Worm (Caenorhabditis elegans) whole organism, late embryonic: ENCODE measurements around the gene cox-18.

ENCODE experiments used
- C08G9.2 ChIP-seq: sonication (generic microtip); optimal IDR thresholded peaks from 2 replicates; lab custom pipeline; 2016; ENCODE audit warnings: mild to moderate bottlenecking, missing genetic modification characterization, moderate library complexity, missing compliant biosample characterization
- F13H6.1 ChIP-seq: sonication (generic microtip); optimal IDR thresholded peaks from 2 replicates; lab custom pipeline; 2016; ENCODE audit warnings: missing genetic modification characterization, missing compliant biosample characterization
- K02D7.2 ChIP-seq: sonication (generic microtip); optimal IDR thresholded peaks from 2 replicates; lab custom pipeline; 2017; ENCODE audit warnings: mild to moderate bottlenecking, missing genetic modification characterization, missing compliant biosample characterization
- K09A11.1 ChIP-seq: sonication (generic microtip); optimal IDR thresholded peaks from 2 replicates; lab custom pipeline; 2017; ENCODE audit warnings: antibody characterized with exemption, mild to moderate bottlenecking, missing genetic modification characterization, missing compliant biosample characterization; ENCODE audit not compliant: insufficient read depth
- ahr-1 ChIP-seq: sonication (generic microtip); optimal IDR thresholded peaks from 2 replicates; lab custom pipeline; 2016; ENCODE audit warnings: missing genetic modification characterization, missing compliant biosample characterization
- ama-1 ChIP-seq: fragments of 150-350 bp; optimal IDR thresholded peaks from 2 replicates; lab custom pipeline; 2014
- ceh-19 ChIP-seq: fragments of 200-800 bp; sonication (Bioruptor generic); optimal IDR thresholded peaks from 2 replicates; lab custom pipeline; 2018; ENCODE audit warnings: mild to moderate bottlenecking, missing genetic modification characterization, missing compliant biosample characterization
- ceh-2 ChIP-seq: sonication (generic microtip); optimal IDR thresholded peaks from 2 replicates; lab custom pipeline; 2016; ENCODE audit warnings: missing genotype, missing genetic modification characterization, missing compliant biosample characterization
- ceh-24 ChIP-seq: sonication (generic microtip); optimal IDR thresholded peaks from 2 replicates; lab custom pipeline; 2016; ENCODE audit warnings: mild to moderate bottlenecking, missing genetic modification characterization, missing compliant biosample characterization
- ceh-30 ChIP-seq: fragments of 150-350 bp; optimal IDR thresholded peaks from 2 replicates; lab custom pipeline; 2014; ENCODE audit warnings: missing biosample characterization, missing genetic modification characterization
- ceh-31 ChIP-seq: sonication (generic microtip); optimal IDR thresholded peaks from 2 replicates; lab custom pipeline; 2016; ENCODE audit warnings: missing genetic modification characterization, missing compliant biosample characterization
- ceh-45 ChIP-seq: fragments of 200-800 bp; sonication (Bioruptor generic); IDR thresholded peaks from 2 replicates; pipeline ENCODE4 v1.3.6; 2022; ENCODE audit warnings: missing genetic modification reagents, missing genetic modification characterization, missing compliant biosample characterization
- ceh-6 ChIP-seq: fragments of 200-800 bp; sonication (Bioruptor generic); optimal IDR thresholded peaks from 2 replicates; lab custom pipeline; 2018; ENCODE audit warnings: mild to moderate bottlenecking, missing genetic modification characterization, missing compliant biosample characterization
- che-1 ChIP-seq: sonication (generic microtip); optimal IDR thresholded peaks from 2 replicates; lab custom pipeline; 2016; ENCODE audit warnings: mild to moderate bottlenecking, missing genetic modification characterization, missing compliant biosample characterization
- dve-1 ChIP-seq: sonication (generic microtip); optimal IDR thresholded peaks from 2 replicates; lab custom pipeline; 2017; ENCODE audit warnings: antibody characterized with exemption, mild to moderate bottlenecking, missing genetic modification characterization, missing compliant biosample characterization
- elt-2 ChIP-seq: sonication (generic microtip); optimal IDR thresholded peaks from 2 replicates; lab custom pipeline; 2016; ENCODE audit warnings: missing genetic modification reagents, missing genetic modification characterization, missing compliant biosample characterization
- eyg-1 ChIP-seq: sonication (generic microtip); optimal IDR thresholded peaks from 2 replicates; lab custom pipeline; 2016; ENCODE audit warnings: missing genotype, missing genetic modification characterization, missing compliant biosample characterization
- fkh-10 ChIP-seq: fragments of 150-350 bp; optimal IDR thresholded peaks from 2 replicates; lab custom pipeline; 2014; ENCODE audit warnings: missing biosample characterization, missing genetic modification reagents, missing genetic modification characterization
- fkh-6 ChIP-seq: sonication (generic microtip); optimal IDR thresholded peaks from 2 replicates; lab custom pipeline; 2016; ENCODE audit warnings: missing genetic modification characterization, missing compliant biosample characterization
- hlh-30 ChIP-seq: sonication (generic microtip); optimal IDR thresholded peaks from 2 replicates; lab custom pipeline; 2017; ENCODE audit warnings: antibody characterized with exemption, missing genetic modification characterization, missing compliant biosample characterization; ENCODE audit not compliant: insufficient read depth
- hlh-6 ChIP-seq: sonication (generic microtip); optimal IDR thresholded peaks from 2 replicates; lab custom pipeline; 2016; ENCODE audit warnings: missing genotype, missing genetic modification characterization, missing compliant biosample characterization
- hlh-8 ChIP-seq: sonication (generic microtip); optimal IDR thresholded peaks from 2 replicates; lab custom pipeline; 2016; ENCODE audit warnings: missing genotype, missing genetic modification characterization, missing compliant biosample characterization
- lim-6 ChIP-seq: sonication (generic microtip); optimal IDR thresholded peaks from 2 replicates; lab custom pipeline; 2016; ENCODE audit warnings: missing genetic modification characterization, missing compliant biosample characterization
- madf-2 ChIP-seq: sonication (generic microtip); optimal IDR thresholded peaks from 2 replicates; lab custom pipeline; 2017; ENCODE audit warnings: missing genetic modification characterization, missing compliant biosample characterization
- nhr-11 ChIP-seq: fragments of 150-350 bp; optimal IDR thresholded peaks from 2 replicates; lab custom pipeline; 2014; ENCODE audit warnings: missing biosample characterization, missing genetic modification characterization
- nhr-232 ChIP-seq: sonication (generic microtip); optimal IDR thresholded peaks from 2 replicates; lab custom pipeline; 2016; ENCODE audit warnings: missing genetic modification characterization, missing compliant biosample characterization
- npax-4 ChIP-seq: sonication (generic microtip); optimal IDR thresholded peaks from 2 replicates; lab custom pipeline; 2016; ENCODE audit warnings: missing genetic modification characterization, missing compliant biosample characterization
- odd-2 ChIP-seq: sonication (generic microtip); optimal IDR thresholded peaks from 2 replicates; lab custom pipeline; 2017; ENCODE audit warnings: antibody characterized with exemption, mild to moderate bottlenecking, missing genetic modification characterization, missing compliant biosample characterization
- pag-3 ChIP-seq: sonication (generic microtip); optimal IDR thresholded peaks from 2 replicates; lab custom pipeline; 2016; ENCODE audit warnings: missing compliant biosample characterization, missing genetic modification characterization, borderline replicate concordance
- pat-9 ChIP-seq: fragments of 200-800 bp; sonication (Bioruptor generic); optimal IDR thresholded peaks from 2 replicates; lab custom pipeline; 2018; ENCODE audit warnings: mild to moderate bottlenecking, missing genetic modification characterization, moderate library complexity, missing compliant biosample characterization
- pha-2 ChIP-seq: sonication (generic microtip); optimal IDR thresholded peaks from 2 replicates; lab custom pipeline; 2017; ENCODE audit warnings: mild to moderate bottlenecking, missing genetic modification characterization, missing compliant biosample characterization
- pha-4 ChIP-seq: fragments of 150-350 bp; optimal IDR thresholded peaks from 2 replicates; lab custom pipeline; 2018; ENCODE audit warnings: missing biosample characterization, missing genetic modification reagents, missing genetic modification characterization
- ref-2 ChIP-seq: sonication (generic microtip); optimal IDR thresholded peaks from 2 replicates; lab custom pipeline; 2016; ENCODE audit warnings: missing genetic modification characterization, missing compliant biosample characterization
- syd-9 ChIP-seq: sonication (generic microtip); optimal IDR thresholded peaks from 2 replicates; lab custom pipeline; 2016; ENCODE audit warnings: mild to moderate bottlenecking, missing genetic modification characterization, moderate library complexity, missing compliant biosample characterization
- tbx-2 ChIP-seq: sonication (generic microtip); optimal IDR thresholded peaks from 2 replicates; lab custom pipeline; 2016; ENCODE audit warnings: missing genetic modification characterization, missing compliant biosample characterization
- ttx-3 ChIP-seq: sonication (generic microtip); optimal IDR thresholded peaks from 2 replicates; lab custom pipeline; 2016; ENCODE audit warnings: missing genetic modification reagents, missing genetic modification characterization, missing compliant biosample characterization
- unc-42 ChIP-seq: sonication (generic microtip); optimal IDR thresholded peaks from 2 replicates; lab custom pipeline; 2016; ENCODE audit warnings: missing genotype, missing genetic modification characterization, missing compliant biosample characterization
- unc-55 ChIP-seq: sonication (generic microtip); optimal IDR thresholded peaks from 2 replicates; lab custom pipeline; 2017; ENCODE audit warnings: missing biosample characterization, missing genetic modification reagents, missing genetic modification characterization
- unc-86 ChIP-seq: sonication (generic microtip); optimal IDR thresholded peaks from 2 replicates; lab custom pipeline; 2016; ENCODE audit warnings: missing genetic modification characterization, missing compliant biosample characterization
- zip-5 ChIP-seq: sonication (generic microtip); optimal IDR thresholded peaks from 2 replicates; lab custom pipeline; 2016; ENCODE audit warnings: missing genetic modification characterization, missing compliant biosample characterization
- ztf-16 ChIP-seq: sonication (generic microtip); optimal IDR thresholded peaks from 2 replicates; lab custom pipeline; 2017; ENCODE audit warnings: missing genetic modification characterization, missing compliant biosample characterization

Gene cox-18

ce11 chrIV:1093870-1094564, 3.2 kb upstream of the cox-18 start, which contains the start of the genes cct-8 and Y55F3AR.2 (continued):
- TF ChIP-seq unc-55 (GFP tag; lab: Kevin White, UChicago) (peak; percentile 35), ceh-31 (tag; lab: Kevin White, UChicago) (peak; percentile 76), madf-2 (tag; lab: Kevin White, UChicago) (peak; percentile 71), pha-2 (tag; lab: Kevin White, UChicago) (peak; percentile 46), C08G9.2 (peak; percentile 63), hlh-8 (peak; percentile 10), ceh-24 (tag; lab: Kevin White, UChicago) (no peak), dve-1 (tag; lab: Kevin White, UChicago) (peak; percentile 43), pha-4 (tag; lab: Kevin White, UChicago) (no peak), ceh-6 (GFP tag; lab: Kevin White, UChicago) (peak; percentile 40), ama-1 (lab: Kevin White, UChicago) (no peak), ttx-3 (tag; lab: Kevin White, UChicago) (peak; percentile 66), ceh-19 (peak; percentile 51), ahr-1 (tag; lab: Kevin White, UChicago) (peak; percentile 16), che-1 (peak; percentile 40), F13H6.1 (tag; lab: Kevin White, UChicago) (no peak), unc-42 (tag; lab: Kevin White, UChicago) (peak; percentile 80), pag-3 (tag; lab: Kevin White, UChicago) (no peak)

DNA sequence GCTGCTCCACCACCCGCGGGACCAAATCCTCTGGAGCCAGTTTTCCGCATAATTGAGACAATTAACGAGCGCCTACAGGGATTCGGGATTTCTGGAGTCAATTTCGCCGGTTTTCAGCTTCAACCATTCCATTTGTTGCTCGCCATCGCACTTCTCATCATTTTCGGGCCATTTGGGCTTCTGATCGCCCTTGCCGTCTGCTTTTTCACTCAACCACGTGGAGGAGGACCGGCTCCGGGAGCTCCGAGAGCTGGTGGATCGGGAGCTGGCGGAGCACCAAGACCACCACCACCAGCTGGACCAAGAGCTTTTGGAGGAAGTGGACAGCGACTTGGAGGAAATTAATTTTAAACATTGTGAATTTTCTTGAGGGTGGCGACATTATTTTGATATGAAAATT, 1.1 kb upstream of the cox-18 start:
- TF ChIP-seq nhr-232 (tag; lab: Kevin White, UChicago), result no peak
- TF ChIP-seq lim-6 (tag; lab: Kevin White, UChicago), result no peak
- TF ChIP-seq C08G9.2, result no peak
- no peak for TF ChIP-seq ztf-16
- no peak for TF ChIP-seq tbx-2
- TF ChIP-seq ceh-19, result no peak
- TF ChIP-seq ceh-2 (tag; lab: Kevin White, UChicago), result no peak
- TF ChIP-seq elt-2 (tag; lab: Kevin White, UChicago), result no peak
- no peak for TF ChIP-seq nhr-11
- no peak for TF ChIP-seq dve-1 (tag; lab: Kevin White, UChicago)
- no peak for TF ChIP-seq hlh-6
- no peak for TF ChIP-seq ceh-30 (tag; lab: Kevin White, UChicago)
- no peak for TF ChIP-seq fkh-6 (tag; lab: Kevin White, UChicago)
- no peak for TF ChIP-seq zip-5 (tag; lab: Kevin White, UChicago)
- no peak for TF ChIP-seq syd-9 (tag; lab: Kevin White, UChicago)
- no peak for TF ChIP-seq eyg-1 (tag; lab: Kevin White, UChicago)
- no peak for TF ChIP-seq pat-9 (tag; lab: Kevin White, UChicago)
- no peak for TF ChIP-seq fkh-10
- no peak for TF ChIP-seq ref-2 (tag; lab: Kevin White, UChicago)
- TF ChIP-seq ceh-24 (tag; lab: Kevin White, UChicago), result no peak

- TF ChIP-seq odd-2 (tag; lab: Kevin White, UChicago), result no peak
- TF ChIP-seq unc-55 (GFP tag; lab: Kevin White, UChicago), result no peak
- no peak for TF ChIP-seq madf-2 (tag; lab: Kevin White, UChicago)
- no peak for TF ChIP-seq zip-5 (tag; lab: Kevin White, UChicago)
- TF ChIP-seq che-1, result no peak
- no peak for TF ChIP-seq K09A11.1 (tag; lab: Kevin White, UChicago)
- no peak for TF ChIP-seq hlh-30 (tag; lab: Kevin White, UChicago)
- TF ChIP-seq unc-42 (tag; lab: Kevin White, UChicago), result no peak
- no peak for TF ChIP-seq ceh-45 (GFP tag; lab: Robert Waterston, UW)
- TF ChIP-seq ztf-16, result no peak
- TF ChIP-seq ahr-1 (tag; lab: Kevin White, UChicago), result no peak
- TF ChIP-seq fkh-10, result no peak
- no peak for TF ChIP-seq nhr-11
- no peak for TF ChIP-seq unc-86 (tag; lab: Kevin White, UChicago)
- no peak for TF ChIP-seq C08G9.2
- no peak for TF ChIP-seq npax-4
- no peak for TF ChIP-seq K02D7.2 (tag; lab: Kevin White, UChicago)
- TF ChIP-seq ceh-19, result no peak
- no peak for TF ChIP-seq lim-6 (tag; lab: Kevin White, UChicago)
- TF ChIP-seq tbx-2, result no peak
Measured at ce11 chrIV:1104518-1104917, 7.3 kb downstream of the cox-18 start, which contains the start of the genes C44B12.9 and C44B12.3. TSS of gene C44B12.9 (minus strand) at chrIV:1104618. TSS of gene C44B12.3 (plus strand) at chrIV:1104766.
